Worm (Caenorhabditis elegans): ENCODE results near the gene F36H1.3.

Gene F36H1.3

DNA sequence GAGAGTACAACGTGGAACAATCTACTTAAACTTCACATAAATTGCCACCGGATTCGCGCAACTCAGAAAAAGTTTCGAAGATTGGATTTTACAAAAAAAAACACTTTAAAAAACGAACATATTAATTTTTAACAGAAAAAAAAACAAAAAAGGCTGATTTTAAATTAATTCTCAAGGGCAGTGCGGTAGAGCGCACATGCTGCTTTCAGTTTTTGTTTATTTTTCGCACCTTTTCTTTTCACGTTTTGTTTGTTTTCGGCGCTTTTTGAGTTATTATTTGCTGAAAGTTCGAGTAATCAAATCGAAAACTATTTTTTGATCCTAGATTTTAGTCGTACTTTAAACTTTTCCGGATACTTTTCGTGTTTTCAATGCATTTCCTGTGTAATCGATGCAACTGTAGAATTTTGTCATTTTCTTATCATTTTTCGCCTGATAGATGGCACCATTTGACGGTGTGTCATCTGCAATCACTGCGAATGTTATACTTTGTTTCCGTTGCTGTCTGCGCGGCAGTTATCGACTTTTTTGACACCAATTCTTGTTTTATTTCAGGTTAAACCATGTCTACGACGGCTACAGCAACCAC lies 29.9 kb upstream of the F36H1.3 start, which contains the start of gene F13H10.8 (continued):
- peak; percentile 69 for TF ChIP-seq nhr-28 (tag; optimal IDR thresholded peaks at IDR 0.05)
- TF ChIP-seq nhr-11 (tag; optimal IDR thresholded peaks at IDR 0.05) = no peak
- peak; percentile 76 for TF ChIP-seq dmd-6 (GFP tag; IDR thresholded peaks at IDR 0.05)
- no peak for TF ChIP-seq lim-7 (GFP tag; IDR thresholded peaks at IDR 0.05)
- TF ChIP-seq nhr-41 (GFP tag; IDR thresholded peaks at IDR 0.05) = no peak
- TF ChIP-seq nhr-102 (tag; optimal IDR thresholded peaks at IDR 0.05) = no peak
- no peak for TF ChIP-seq R02D3.7 (tag; optimal IDR thresholded peaks at IDR 0.05)
- no peak for TF ChIP-seq vab-7 (GFP tag; IDR thresholded peaks at IDR 0.05)
- no peak for TF ChIP-seq zip-11 (GFP tag; IDR thresholded peaks at IDR 0.05)
- TF ChIP-seq nhr-48 (tag; optimal IDR thresholded peaks at IDR 0.05) = no peak
- no peak for TF ChIP-seq hmg-1.1 (GFP tag; IDR thresholded peaks at IDR 0.05)
- TF ChIP-seq nhr-76 (tag; optimal IDR thresholded peaks at IDR 0.05) = no peak
- no peak for TF ChIP-seq nhr-237 (tag; optimal IDR thresholded peaks at IDR 0.05)
- no peak for TF ChIP-seq daf-16 (GFP tag; optimal IDR thresholded peaks at IDR 0.05)
- peak; percentile 66 for TF ChIP-seq daf-16 (tag; optimal IDR thresholded peaks at IDR 0.05)
- no peak for TF ChIP-seq tag-97 (GFP tag; IDR thresholded peaks at IDR 0.05)
- no peak for TF ChIP-seq T26A8.4 (GFP tag; IDR thresholded peaks at IDR 0.05)
- no peak for TF ChIP-seq daf-12 (tag; optimal IDR thresholded peaks at IDR 0.05)
- TF ChIP-seq nhr-42 (GFP tag; IDR thresholded peaks at IDR 0.05) = no peak
- TF ChIP-seq php-3 (GFP tag; IDR thresholded peaks at IDR 0.05) = peak; percentile 47; the same call in 1 of the 2 replicates
- no peak for TF ChIP-seq fkh-10 (GFP tag; optimal IDR thresholded peaks at IDR 0.05)
- TF ChIP-seq dve-1 (tag; optimal IDR thresholded peaks at IDR 0.05; ENCODE audit: insufficient read depth) = peak; percentile 66
- no peak for TF ChIP-seq sdz-12 (GFP tag; optimal IDR thresholded peaks at IDR 0.05)
- TF ChIP-seq lir-3 (tag; optimal IDR thresholded peaks at IDR 0.05) = no peak
- no peak for TF ChIP-seq daf-8 (GFP tag; IDR thresholded peaks at IDR 0.05)
- no peak for TF ChIP-seq spr-3 (GFP tag; optimal IDR thresholded peaks at IDR 0.05)
- no peak for TF ChIP-seq arid-1 (GFP tag; conservative IDR thresholded peaks at IDR 0.05)
- TF ChIP-seq Y5F2A.4 (GFP tag; optimal IDR thresholded peaks at IDR 0.05) = no peak
- TF ChIP-seq pha-4 (GFP tag; IDR thresholded peaks at IDR 0.05) = 0 out of 2 replicates have a peak, but pooled peaks have one; percentile 8
- TF ChIP-seq pha-4 (tag; optimal IDR thresholded peaks at IDR 0.05) = peak; percentile 85
- TF ChIP-seq daf-19 (GFP tag; conservative IDR thresholded peaks at IDR 0.05) = no peak
- no peak for TF ChIP-seq saeg-2 (GFP tag; IDR thresholded peaks at IDR 0.05)

DNA sequence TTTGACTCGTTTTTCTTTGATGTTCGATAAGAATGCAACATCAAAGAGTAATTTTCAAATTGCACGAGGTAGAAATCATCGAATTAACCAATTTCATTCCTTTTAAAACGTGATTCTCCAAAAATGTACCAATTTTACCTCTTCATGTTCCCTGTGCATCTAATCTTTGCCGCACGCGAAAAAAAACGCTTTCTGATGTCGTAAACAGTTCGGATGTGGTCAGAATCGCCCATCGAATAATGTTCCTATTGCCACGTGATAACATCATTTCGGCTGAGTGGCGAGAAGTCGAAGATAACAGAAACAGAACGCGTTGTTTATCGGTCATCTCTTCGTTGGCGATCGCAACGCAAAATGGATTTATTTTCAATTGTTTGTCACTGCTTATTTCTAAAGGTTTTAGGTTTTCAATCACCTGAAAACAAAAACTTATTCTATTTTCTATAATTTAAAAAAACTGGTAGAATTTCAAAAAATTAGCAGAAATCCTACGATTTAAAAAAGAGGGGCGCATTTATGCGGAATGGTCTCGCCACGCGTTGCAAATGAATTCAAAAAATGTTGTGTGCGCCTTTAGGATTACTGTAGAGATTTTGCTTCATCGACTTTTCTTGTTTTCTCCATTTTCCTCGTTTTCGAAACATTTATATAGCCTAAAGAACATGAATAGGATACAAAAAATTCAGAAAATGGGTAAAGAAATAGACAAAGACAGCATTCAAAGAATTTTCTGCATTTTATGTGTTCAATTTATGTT lies 28.2 kb upstream of the F36H1.3 start, which contains the start of gene mogs-1:
Gene mogs-1, minus strand, starts transcription at position 417 of the 757 bp plus-strand sequence.
- TF ChIP-seq zip-11 (GFP tag; IDR thresholded peaks at IDR 0.05) (no peak), R02D3.7 (tag; optimal IDR thresholded peaks at IDR 0.05) (no peak), nhr-42 (GFP tag; IDR thresholded peaks at IDR 0.05) (0 out of 2 replicates have a peak, but pooled peaks have one; percentile 36), attf-4 (tag; optimal IDR thresholded peaks at IDR 0.05) (no peak), unc-39 (tag; optimal IDR thresholded peaks at IDR 0.05) (no peak), T20F7.1 (GFP tag; optimal IDR thresholded peaks at IDR 0.05) (no peak), T26A8.4 (GFP tag; IDR thresholded peaks at IDR 0.05) (no peak), tag-97 (GFP tag; IDR thresholded peaks at IDR 0.05) (no peak), skn-1 (tag; optimal IDR thresholded peaks at IDR 0.05) (no peak), hmg-1.1 (GFP tag; IDR thresholded peaks at IDR 0.05) (no peak), zfp-3 (GFP tag; conservative IDR thresholded peaks at IDR 0.05) (0 out of 2 replicates have a peak, but pooled peaks have one; percentile 31), dve-1 (tag; optimal IDR thresholded peaks at IDR 0.05; ENCODE audit: insufficient read depth) (peak; percentile 69), snpc-1.2 (GFP tag; IDR thresholded peaks at IDR 0.05) (no peak), aha-1 (tag) (peak; percentile 70), ceh-62 (tag; optimal IDR thresholded peaks at IDR 0.05) (no peak), zfp-2 (tag; optimal IDR thresholded peaks at IDR 0.05) (no peak), sdz-12 (GFP tag; optimal IDR thresholded peaks at IDR 0.05) (no peak), hlh-30 (tag; optimal IDR thresholded peaks at IDR 0.05; ENCODE audit: insufficient read depth) (peak; percentile 80), lin-38 (GFP tag; IDR thresholded peaks at IDR 0.05) (no peak), ztf-11 (tag; optimal IDR thresholded peaks at IDR 0.05) (no peak), nhr-102 (tag; optimal IDR thresholded peaks at IDR 0.05) (peak; percentile 14), lin-29 (GFP tag; IDR thresholded peaks at IDR 0.05) (no peak), fos-1 (tag; optimal IDR thresholded peaks at IDR 0.05) (no peak), ceh-20 (GFP tag; IDR thresholded peaks at IDR 0.05) (0 out of 2 replicates have a peak, but pooled peaks have one; percentile 35), ctbp-1 (GFP tag; IDR thresholded peaks at IDR 0.05) (peak; percentile 38; the same call in 1 of the 2 replicates), F44E2.7 (GFP tag; IDR thresholded peaks at IDR 0.05) (no peak), daf-8 (GFP tag; IDR thresholded peaks at IDR 0.05) (no peak)
